Fruit fly (Drosophila melanogaster) whole organism, embryonic: ENCODE results near the gene Rrp1.

Experiments
- Abd-B ChIP-seq: fragments of 200-800 bp; sonication (Bioruptor generic); optimal IDR thresholded peaks from 2 replicates; lab custom pipeline; 2018; ENCODE audit warnings: missing biosample characterization, mild to moderate bottlenecking, missing genetic modification characterization, moderate library complexity
- Awh ChIP-seq: fragments of 200-800 bp; sonication (Bioruptor generic); IDR thresholded peaks from 2 replicates; pipeline ENCODE4, ENCODE4 v1.3.6; 2022; ENCODE audit warnings: missing biosample characterization, missing genetic modification characterization
- Bdp1 ChIP-seq: fragments of 200-800 bp; sonication (Bioruptor generic); optimal IDR thresholded peaks from 3 replicates; lab custom pipeline; 2016; ENCODE audit warnings: missing biosample characterization, missing genetic modification characterization
- CG10209 ChIP-seq: fragments of 200-800 bp; sonication (Bioruptor generic); optimal IDR thresholded peaks from 3 replicates; lab custom pipeline; 2017; ENCODE audit warnings: missing biosample characterization, mild to moderate bottlenecking, missing genetic modification characterization, missing genetic modification reagents
- CG10979 ChIP-seq: fragments of 200-800 bp; sonication (Bioruptor generic); optimal IDR thresholded peaks from 2 replicates; lab custom pipeline; 2018; ENCODE audit warnings: missing biosample characterization, mild to moderate bottlenecking, missing genetic modification characterization, moderate library complexity
- CG11398 ChIP-seq: fragments of 200-800 bp; sonication (Bioruptor generic); optimal IDR thresholded peaks from 2 replicates; lab custom pipeline; 2016; ENCODE audit warnings: missing biosample characterization, missing genetic modification characterization
- CG11504 ChIP-seq: fragments of 200-800 bp; sonication (Bioruptor generic); optimal IDR thresholded peaks from 3 replicates; lab custom pipeline; 2019; ENCODE audit warnings: missing biosample characterization, mild to moderate bottlenecking, missing genetic modification characterization, moderate library complexity
- CG11560 ChIP-seq: fragments of 200-800 bp; sonication (Bioruptor generic); IDR thresholded peaks from 3 replicates; pipeline ENCODE4 v1.3.6; 2022; ENCODE audit warnings: missing biosample characterization, missing genetic modification characterization
- CG13123 ChIP-seq: fragments of 200-800 bp; sonication (Bioruptor generic); optimal IDR thresholded peaks from 2 replicates; lab custom pipeline; 2016; ENCODE audit warnings: missing biosample characterization, missing genetic modification characterization
- CG14965 ChIP-seq: fragments of 200-800 bp; sonication (Bioruptor generic); optimal IDR thresholded peaks from 2 replicates; lab custom pipeline; 2016; ENCODE audit warnings: missing biosample characterization, missing genetic modification characterization, borderline replicate concordance
- CG18476 ChIP-seq: fragments of 200-800 bp; sonication (Bioruptor generic); optimal IDR thresholded peaks from 2 replicates; lab custom pipeline; 2016; ENCODE audit warnings: missing biosample characterization, mild to moderate bottlenecking, missing genetic modification characterization
- CG18764 ChIP-seq: fragments of 200-800 bp; sonication (Bioruptor generic); optimal IDR thresholded peaks from 3 replicates; lab custom pipeline; 2016; ENCODE audit warnings: missing biosample characterization, missing genetic modification characterization
- CG4404 ChIP-seq: fragments of 200-800 bp; sonication (Bioruptor generic); IDR thresholded peaks from 2 replicates; pipeline ENCODE4 v1.3.6; 2022; ENCODE audit warnings: missing biosample characterization, missing genetic modification characterization
- CG5180 ChIP-seq: fragments of 200-800 bp; sonication (Bioruptor generic); optimal IDR thresholded peaks from 3 replicates; lab custom pipeline; 2017; ENCODE audit warnings: missing biosample characterization, missing genetic modification characterization, mild to moderate bottlenecking, moderate library complexity, missing genetic modification reagents
- CG8388 ChIP-seq: fragments of 200-800 bp; sonication (Bioruptor generic); optimal IDR thresholded peaks from 2 replicates; lab custom pipeline; 2019; ENCODE audit warnings: missing biosample characterization, mild to moderate bottlenecking, missing genetic modification characterization, moderate library complexity
- CG8924 ChIP-seq: fragments of 200-800 bp; optimal IDR thresholded peaks from 3 replicates; lab custom pipeline; 2019; ENCODE audit warnings: missing biosample characterization, mild to moderate bottlenecking, missing genetic modification characterization, moderate library complexity
- Ets65A ChIP-seq: fragments of 200-800 bp; sonication (Bioruptor generic); peaks from one replicate; lab custom pipeline; 2016; ENCODE audit warnings: missing biosample characterization, missing genetic modification characterization
- Fer3 ChIP-seq: fragments of 200-800 bp; sonication (Bioruptor generic); optimal IDR thresholded peaks from 2 replicates; lab custom pipeline; 2018; ENCODE audit warnings: missing biosample characterization, mild to moderate bottlenecking, missing genetic modification characterization, moderate library complexity
- Hr3 ChIP-seq: fragments of 200-800 bp; sonication (Bioruptor generic); optimal IDR thresholded peaks from 3 replicates; lab custom pipeline; 2016; ENCODE audit warnings: missing biosample characterization, missing genetic modification characterization
- Hr39 ChIP-seq: fragments of >200 bp; optimal IDR thresholded peaks from 2 replicates; lab custom pipeline; 2017
- Jarid2 ChIP-seq: fragments of 200-800 bp; sonication (Bioruptor generic); optimal IDR thresholded peaks from 3 replicates; lab custom pipeline; 2017; ENCODE audit warnings: mild to moderate bottlenecking, missing biosample characterization, missing genetic modification reagents, missing genetic modification characterization
- Lhr ChIP-seq: fragments of 200-800 bp; sonication (Bioruptor generic); optimal IDR thresholded peaks from 3 replicates; lab custom pipeline; 2017; ENCODE audit warnings: mild to moderate bottlenecking, missing biosample characterization, missing genetic modification reagents, missing genetic modification characterization
- Mrtf ChIP-seq: fragments of 200-800 bp; sonication (Bioruptor generic); IDR thresholded peaks from 3 replicates; pipeline ENCODE4 v1.3.6; 2022; ENCODE audit warnings: missing biosample characterization, missing genetic modification characterization
- Nf-YC ChIP-seq: fragments of 200-800 bp; optimal IDR thresholded peaks from 3 replicates; lab custom pipeline; 2019; ENCODE audit warnings: missing biosample characterization, mild to moderate bottlenecking, missing genetic modification characterization, moderate library complexity
- Oli ChIP-seq: fragments of 200-800 bp; sonication (Bioruptor generic); optimal IDR thresholded peaks from 2 replicates; lab custom pipeline; 2018; ENCODE audit warnings: missing biosample characterization, mild to moderate bottlenecking, missing genetic modification characterization, moderate library complexity
- Xrp1 ChIP-seq: fragments of 200-800 bp; sonication (Bioruptor generic); IDR thresholded peaks from 2 replicates; pipeline ENCODE4 v1.3.6; 2022; ENCODE audit warnings: missing biosample characterization, missing genetic modification characterization
- br ChIP-seq: fragments of >200 bp; optimal IDR thresholded peaks from 2 replicates; lab custom pipeline; 2017
- chif ChIP-seq, 2 experiments: fragments of 200-800 bp; sonication (Bioruptor generic); optimal IDR thresholded peaks; 3 replicates each; lab custom pipeline; 2016; ENCODE audit warnings: missing biosample characterization in 2 of 2, missing genetic modification characterization in 2 of 2
- ewg ChIP-seq: fragments of 200-800 bp; sonication (Bioruptor generic); optimal IDR thresholded peaks from 3 replicates; lab custom pipeline; 2017; ENCODE audit warnings: mild to moderate bottlenecking, missing biosample characterization, missing genetic modification reagents, missing genetic modification characterization
- exex ChIP-seq: fragments of 200-800 bp; sonication (Bioruptor generic); optimal IDR thresholded peaks from 4 replicates; lab custom pipeline; 2018; ENCODE audit warnings: missing biosample characterization, mild to moderate bottlenecking, missing genetic modification characterization, moderate library complexity
- fd64A ChIP-seq: fragments of 200-800 bp; sonication (Bioruptor generic); optimal IDR thresholded peaks from 3 replicates; lab custom pipeline; 2018; ENCODE audit warnings: missing biosample characterization, mild to moderate bottlenecking, missing genetic modification characterization
- gcm2 ChIP-seq: fragments of 200-800 bp; sonication (Bioruptor generic); optimal IDR thresholded peaks from 2 replicates; lab custom pipeline; 2016; ENCODE audit warnings: missing biosample characterization, missing genetic modification characterization
- grau ChIP-seq: fragments of 200-800 bp; optimal IDR thresholded peaks from 3 replicates; lab custom pipeline; 2019; ENCODE audit warnings: missing biosample characterization, mild to moderate bottlenecking, missing genetic modification characterization, moderate library complexity
- grn ChIP-seq: fragments of 200-800 bp; sonication (Bioruptor generic); optimal IDR thresholded peaks from 3 replicates; lab custom pipeline; 2017; ENCODE audit warnings: missing biosample characterization, missing genetic modification characterization
- gro ChIP-seq: fragments of 200-800 bp; sonication (Bioruptor generic); optimal IDR thresholded peaks from 2 replicates; lab custom pipeline; 2016; ENCODE audit warnings: missing biosample characterization, missing genetic modification characterization
- gsb-n ChIP-seq: fragments of 200-800 bp; sonication (Bioruptor generic); optimal IDR thresholded peaks from 3 replicates; lab custom pipeline; 2018; ENCODE audit warnings: missing biosample characterization, mild to moderate bottlenecking, missing genetic modification characterization
- hbn ChIP-seq: fragments of 200-800 bp; sonication (Bioruptor generic); IDR thresholded peaks from 2 replicates; pipeline ENCODE4 v1.3.6; 2022; ENCODE audit warnings: missing biosample characterization, missing genetic modification characterization; ENCODE audit not compliant: partially characterized antibody
- hkb ChIP-seq, 2 experiments: fragments of 200-800 bp in 1 of 2; fragments of >200 bp in 1 of 2; sonication (Bioruptor generic) in 1 of 2; IDR thresholded peaks in 1 of 2; optimal IDR thresholded peaks in 1 of 2; 2 replicates each; pipeline versions ENCODE4 v1.3.6 to Lab custom; 2017 to 2022; ENCODE audit warnings: missing biosample characterization in 1 of 2, missing genetic modification characterization in 1 of 2
- ind ChIP-seq: fragments of 200-800 bp; sonication (Bioruptor generic); optimal IDR thresholded peaks from 3 replicates; lab custom pipeline; 2016; ENCODE audit warnings: missing biosample characterization, missing genetic modification characterization
- kni ChIP-seq: fragments of 200-800 bp; sonication (Bioruptor generic); optimal IDR thresholded peaks from 3 replicates; lab custom pipeline; 2017; ENCODE audit warnings: mild to moderate bottlenecking, missing biosample characterization, missing genetic modification reagents, missing genetic modification characterization
- knrl ChIP-seq: fragments of 200-800 bp; sonication (Bioruptor generic); IDR thresholded peaks from 3 replicates; pipeline ENCODE4 v1.3.6; 2022; ENCODE audit warnings: missing biosample characterization, missing genetic modification characterization; ENCODE audit not compliant: partially characterized antibody
- mirr ChIP-seq: fragments of 200-800 bp; sonication (Bioruptor generic); optimal IDR thresholded peaks from 3 replicates; lab custom pipeline; 2018; ENCODE audit warnings: missing biosample characterization, mild to moderate bottlenecking, missing genetic modification characterization
- phol ChIP-seq: fragments of 200-800 bp; sonication (Bioruptor generic); optimal IDR thresholded peaks from 3 replicates; lab custom pipeline; 2018; ENCODE audit warnings: missing biosample characterization, mild to moderate bottlenecking, missing genetic modification characterization, moderate library complexity
- pnt ChIP-seq: fragments of 200-800 bp; sonication (Bioruptor generic); optimal IDR thresholded peaks from 3 replicates; lab custom pipeline; 2016; ENCODE audit warnings: missing biosample characterization, missing genetic modification characterization
- sens-2 ChIP-seq: fragments of 200-800 bp; sonication (Bioruptor generic); IDR thresholded peaks from 2 replicates; pipeline ENCODE4 v1.3.6; 2022; ENCODE audit warnings: missing biosample characterization, missing genetic modification characterization
- shn ChIP-seq: fragments of 200-800 bp; sonication (Bioruptor generic); optimal IDR thresholded peaks from 3 replicates; lab custom pipeline; 2016; ENCODE audit warnings: missing biosample characterization, missing genetic modification characterization
- so ChIP-seq: fragments of 200-800 bp; sonication (Bioruptor generic); IDR thresholded peaks from 3 replicates; pipeline ENCODE4 v1.3.6; 2022; ENCODE audit warnings: missing biosample characterization, missing genetic modification characterization
- ssp ChIP-seq: fragments of 200-800 bp; sonication (Bioruptor generic); IDR thresholded peaks from 2 replicates; pipeline ENCODE4 v1.3.6; 2022; ENCODE audit warnings: missing biosample characterization, missing genetic modification characterization
- stc ChIP-seq: fragments of 200-800 bp; sonication (Bioruptor generic); IDR thresholded peaks from 2 replicates; pipeline ENCODE4 v1.3.6; 2022; ENCODE audit warnings: missing biosample characterization, missing genetic modification characterization
- twi ChIP-seq: fragments of 200-800 bp; optimal IDR thresholded peaks from 2 replicates; lab custom pipeline; 2019; ENCODE audit warnings: missing biosample characterization, mild to moderate bottlenecking, missing genetic modification characterization, moderate library complexity
- zfh2 ChIP-seq: fragments of 200-800 bp; sonication (Bioruptor generic); optimal IDR thresholded peaks from 2 replicates; lab custom pipeline; 2016; ENCODE audit warnings: missing biosample characterization, missing genetic modification characterization

The Rrp1 gene

dm6 chr2L:3012780-3013179 is 40.5 kb upstream of the Rrp1 start (continued):
- TF ChIP-seq ind (GFP tag; lab: Kevin White, UChicago) (peak; percentile 29), CG5180 (GFP tag; lab: Kevin White, UChicago) (no peak), grn (GFP tag; lab: Kevin White, UChicago) (no peak), gsb-n (tag; lab: Kevin White, UChicago) (no peak), chif (GFP tag; optimal IDR thresholded peaks at IDR 0.05; lab: Kevin White, UChicago) (no peak), so (GFP tag; lab: Robert Waterston, UW) (no peak), pnt (GFP tag; lab: Kevin White, UChicago) (no peak), Lhr (no peak), shn (GFP tag; lab: Kevin White, UChicago) (no peak), CG11560 (tag; lab: Robert Waterston, UW) (no peak), stc (GFP tag; lab: Robert Waterston, UW) (peak; percentile 33; the same call in 1 of the 2 replicates), CG8388 (peak; percentile 29), Ets65A (GFP tag; lab: Kevin White, UChicago) (peak; percentile 41), CG13123 (GFP tag; lab: Kevin White, UChicago) (no peak), hbn (GFP tag; lab: Robert Waterston, UW) (no peak), CG4404 (GFP tag; lab: Robert Waterston, UW) (0 out of 2 replicates have a peak, but pooled peaks have one; percentile 37), Xrp1 (peak; percentile 58; the same call in 1 of the 2 replicates), Oli (tag; lab: Kevin White, UChicago) (peak; percentile 43), Nf-YC (tag; lab: Kevin White, UChicago) (no peak), Hr39 (no peak), Bdp1 (GFP tag; lab: Kevin White, UChicago) (no peak), zfh2 (GFP tag; lab: Kevin White, UChicago) (no peak), ssp (GFP tag; lab: Robert Waterston, UW) (no peak), Jarid2 (GFP tag; lab: Kevin White, UChicago) (no peak), Abd-B (GFP tag; lab: Kevin White, UChicago) (no peak), kni (GFP tag; lab: Kevin White, UChicago) (no peak), gcm2 (no peak), phol (tag; lab: Kevin White, UChicago) (peak; percentile 47), CG18764 (GFP tag; lab: Kevin White, UChicago) (no peak), CG18476 (no peak), Awh (no peak), exex (tag; lab: Kevin White, UChicago) (no peak), Mrtf (0 out of 3 replicates have a peak, but pooled peaks have one; percentile 24), mirr (GFP tag; lab: Kevin White, UChicago) (no peak), CG11504 (tag; lab: Kevin White, UChicago) (no peak), sens-2 (no peak), CG14965 (no peak), Fer3 (peak; percentile 7), CG10209 (GFP tag; lab: Kevin White, UChicago) (peak; percentile 22), grau (tag; lab: Kevin White, UChicago) (no peak), twi (no peak), CG10979 (tag; lab: Kevin White, UChicago) (peak; percentile 57), Hr3 (GFP tag; lab: Kevin White, UChicago) (peak; percentile 12), fd64A (GFP tag; lab: Kevin White, UChicago) (no peak), ewg (no peak), gro (GFP tag; lab: Kevin White, UChicago) (no peak), knrl (GFP tag; lab: Robert Waterston, UW) (no peak), hkb (optimal IDR thresholded peaks at IDR 0.05; lab: Kevin White, UChicago) (no peak), hkb (GFP tag; IDR thresholded peaks at IDR 0.05; lab: Robert Waterston, UW) (no peak), br (lab: Kevin White, UChicago) (no peak), CG11398 (GFP tag; lab: Kevin White, UChicago) (no peak), CG8924 (tag; lab: Kevin White, UChicago) (no peak)
